Fruit fly (Drosophila melanogaster) whole organism, embryonic: Measurements from ENCODE around the gene CG46458.

Experiments used
- Awh ChIP-seq: fragments of 200-800 bp; sonication (Bioruptor generic); IDR thresholded peaks from 2 replicates; pipeline ENCODE4, ENCODE4 v1.3.6; 2022; ENCODE audit warnings: missing biosample characterization, missing genetic modification characterization
- CG10267 ChIP-seq: fragments of 200-800 bp; sonication (Bioruptor generic); optimal IDR thresholded peaks from 2 replicates; lab custom pipeline; 2018; ENCODE audit warnings: missing biosample characterization, mild to moderate bottlenecking, missing genetic modification characterization, moderate library complexity
- CG11504 ChIP-seq: fragments of 200-800 bp; sonication (Bioruptor generic); optimal IDR thresholded peaks from 3 replicates; lab custom pipeline; 2019; ENCODE audit warnings: missing biosample characterization, mild to moderate bottlenecking, missing genetic modification characterization, moderate library complexity
- CG12769 ChIP-seq: fragments of 200-800 bp; sonication (Bioruptor generic); optimal IDR thresholded peaks from 2 replicates; lab custom pipeline; 2019; ENCODE audit warnings: missing biosample characterization, mild to moderate bottlenecking, missing genetic modification characterization, moderate library complexity
- CG14667 ChIP-seq: fragments of 200-800 bp; sonication (Bioruptor generic); IDR thresholded peaks from 2 replicates; pipeline ENCODE4 v1.3.6; 2022; ENCODE audit warnings: missing biosample characterization, missing genetic modification characterization
- CG17612 ChIP-seq: fragments of 200-800 bp; sonication (Bioruptor generic); IDR thresholded peaks from 2 replicates; pipeline ENCODE4 v1.3.6; 2022; ENCODE audit warnings: missing biosample characterization, missing genetic modification characterization
- CG17829 ChIP-seq: fragments of 200-800 bp; optimal IDR thresholded peaks from 2 replicates; lab custom pipeline; 2019; ENCODE audit warnings: missing biosample characterization, mild to moderate bottlenecking, missing genetic modification characterization, moderate library complexity
- CG2678 ChIP-seq: fragments of 200-800 bp; sonication (Bioruptor generic); optimal IDR thresholded peaks from 3 replicates; lab custom pipeline; 2019; ENCODE audit warnings: missing biosample characterization, mild to moderate bottlenecking, missing genetic modification characterization, moderate library complexity
- CG32532 ChIP-seq: fragments of 200-800 bp; sonication (Bioruptor generic); IDR thresholded peaks from 2 replicates; pipeline ENCODE4 v1.3.6; 2022; ENCODE audit warnings: missing biosample characterization, missing genetic modification characterization
- CG33213 ChIP-seq: fragments of 200-800 bp; sonication (Bioruptor generic); optimal IDR thresholded peaks from 3 replicates; lab custom pipeline; 2016; ENCODE audit warnings: missing biosample characterization, missing genetic modification characterization
- CG42726 ChIP-seq: fragments of 200-800 bp; sonication (Bioruptor generic); IDR thresholded peaks from 2 replicates; pipeline ENCODE4 v1.3.6; 2022; ENCODE audit warnings: missing biosample characterization, missing genetic modification characterization; ENCODE audit not compliant: partially characterized antibody
- CG4328 ChIP-seq: fragments of 200-800 bp; sonication (Bioruptor generic); optimal IDR thresholded peaks from 3 replicates; lab custom pipeline; 2017; ENCODE audit warnings: missing biosample characterization, missing genetic modification reagents, missing genetic modification characterization
- CG4617 ChIP-seq: fragments of 200-800 bp; sonication (Bioruptor generic); optimal IDR thresholded peaks from 3 replicates; lab custom pipeline; 2016; ENCODE audit warnings: missing biosample characterization, missing genetic modification characterization, borderline replicate concordance
- CG6175 ChIP-seq: fragments of 200-800 bp; sonication (Bioruptor generic); IDR thresholded peaks from 3 replicates; pipeline ENCODE4 v1.3.6; 2022; ENCODE audit warnings: missing biosample characterization, missing genetic modification characterization
- CG6654 ChIP-seq: fragments of 200-800 bp; sonication (Bioruptor generic); optimal IDR thresholded peaks from 2 replicates; lab custom pipeline; 2017; ENCODE audit warnings: missing biosample characterization, mild to moderate bottlenecking, missing genetic modification characterization
- CG6683 ChIP-seq: fragments of 200-800 bp; sonication (Bioruptor generic); optimal IDR thresholded peaks from 2 replicates; lab custom pipeline; 2017; ENCODE audit warnings: missing biosample characterization, mild to moderate bottlenecking, missing genetic modification characterization, missing genetic modification reagents
- CG6791 ChIP-seq: fragments of 200-800 bp; sonication (Bioruptor generic); IDR thresholded peaks from 3 replicates; pipeline ENCODE4 v1.3.6; 2022; ENCODE audit warnings: missing biosample characterization, missing genetic modification characterization; ENCODE audit not compliant: partially characterized antibody
- CG7786 ChIP-seq: fragments of 200-800 bp; sonication (Bioruptor generic); optimal IDR thresholded peaks from 2 replicates; lab custom pipeline; 2016; ENCODE audit warnings: missing biosample characterization, missing genetic modification characterization
- CG7928 ChIP-seq: fragments of 200-800 bp; sonication (Bioruptor generic); optimal IDR thresholded peaks from 2 replicates; lab custom pipeline; 2017; ENCODE audit warnings: missing biosample characterization, mild to moderate bottlenecking, missing genetic modification characterization
- CG9215 ChIP-seq: fragments of 200-800 bp; sonication (Bioruptor generic); IDR thresholded peaks from 2 replicates; pipeline ENCODE4 v1.3.6; 2022; ENCODE audit warnings: missing biosample characterization, missing genetic modification characterization
- CG9609 ChIP-seq: fragments of 200-800 bp; sonication (Bioruptor generic); optimal IDR thresholded peaks from 3 replicates; lab custom pipeline; 2016; ENCODE audit warnings: missing biosample characterization, missing genetic modification characterization
- CTCF ChIP-seq: fragments of 200-800 bp; sonication (Bioruptor generic); optimal IDR thresholded peaks from 2 replicates; lab custom pipeline; 2017; ENCODE audit warnings: missing biosample characterization, mild to moderate bottlenecking, missing genetic modification characterization, moderate library complexity
- Chrac-16 ChIP-seq: fragments of 200-800 bp; sonication (Bioruptor generic); optimal IDR thresholded peaks from 3 replicates; lab custom pipeline; 2016; ENCODE audit warnings: missing biosample characterization, missing genetic modification characterization
- CoRest ChIP-seq: fragments of 200-800 bp; sonication (Bioruptor generic); optimal IDR thresholded peaks from 3 replicates; lab custom pipeline; 2018; ENCODE audit warnings: missing biosample characterization, mild to moderate bottlenecking, missing genetic modification characterization, moderate library complexity
- Dfd ChIP-seq, 2 experiments: fragments of >200 bp; optimal IDR thresholded peaks; 2 replicates each; lab custom pipeline; 2017; ENCODE audit warnings: missing biosample characterization in 2 of 2, missing genetic modification characterization in 2 of 2
- Elba2 ChIP-seq: fragments of 200-800 bp; sonication (Bioruptor generic); optimal IDR thresholded peaks from 3 replicates; lab custom pipeline; 2016; ENCODE audit warnings: missing biosample characterization, missing genetic modification characterization
- Ets97D ChIP-seq: fragments of 200-800 bp; sonication (Bioruptor generic); optimal IDR thresholded peaks from 3 replicates; lab custom pipeline; 2016; ENCODE audit warnings: missing biosample characterization, missing genetic modification characterization
- Mad ChIP-seq: fragments of 200-800 bp; sonication (Bioruptor generic); optimal IDR thresholded peaks from 2 replicates; lab custom pipeline; 2016; ENCODE audit warnings: missing biosample characterization, missing genetic modification characterization
- NfI ChIP-seq: fragments of 200-800 bp; sonication (Bioruptor generic); optimal IDR thresholded peaks from 3 replicates; lab custom pipeline; 2018; ENCODE audit warnings: missing biosample characterization, mild to moderate bottlenecking, missing genetic modification characterization, moderate library complexity
- Opbp ChIP-seq: fragments of 200-800 bp; sonication (Bioruptor generic); IDR thresholded peaks from 3 replicates; pipeline ENCODE4 v1.3.6; 2022; ENCODE audit warnings: missing biosample characterization, missing genetic modification characterization; ENCODE audit not compliant: partially characterized antibody
- Sin3A ChIP-seq: fragments of >200 bp; optimal IDR thresholded peaks from 2 replicates; lab custom pipeline; 2018
- Stat92E ChIP-seq, 3 experiments: fragments of >200 bp in 2 of 3; fragments of 200-800 bp in 1 of 3; sonication (Bioruptor generic) in 1 of 3; optimal IDR thresholded peaks; 2 replicates each; lab custom pipeline; 2017 to 2019; ENCODE audit warnings: missing biosample characterization in 3 of 3, missing genetic modification characterization in 3 of 3, mild to moderate bottlenecking in 1 of 3, moderate library complexity in 1 of 3
- Xbp1 ChIP-seq: fragments of 200-800 bp; sonication (Bioruptor generic); optimal IDR thresholded peaks from 3 replicates; lab custom pipeline; 2016; ENCODE audit warnings: missing biosample characterization, mild to moderate bottlenecking, missing genetic modification characterization
- amos ChIP-seq: fragments of 200-800 bp; sonication (Bioruptor generic); IDR thresholded peaks from 2 replicates; pipeline ENCODE4 v1.3.6; 2022; ENCODE audit warnings: missing biosample characterization, missing genetic modification characterization; ENCODE audit not compliant: partially characterized antibody
- ato ChIP-seq: fragments of 200-800 bp; sonication (Bioruptor generic); IDR thresholded peaks from 2 replicates; pipeline ENCODE4 v1.3.6; 2022; ENCODE audit warnings: missing biosample characterization, missing genetic modification characterization; ENCODE audit not compliant: partially characterized antibody
- dm ChIP-seq: fragments of 200-800 bp; sonication (Bioruptor generic); optimal IDR thresholded peaks from 3 replicates; lab custom pipeline; 2016; ENCODE audit warnings: missing biosample characterization, missing genetic modification characterization
- gem ChIP-seq: fragments of 200-800 bp; sonication (Bioruptor generic); optimal IDR thresholded peaks from 2 replicates; lab custom pipeline; 2019; ENCODE audit warnings: missing biosample characterization, mild to moderate bottlenecking, missing genetic modification characterization, moderate library complexity
- gro ChIP-seq: fragments of 200-800 bp; sonication (Bioruptor generic); optimal IDR thresholded peaks from 2 replicates; lab custom pipeline; 2016; ENCODE audit warnings: missing biosample characterization, missing genetic modification characterization
- hkb ChIP-seq, 2 experiments: fragments of 200-800 bp in 1 of 2; fragments of >200 bp in 1 of 2; sonication (Bioruptor generic) in 1 of 2; IDR thresholded peaks in 1 of 2; optimal IDR thresholded peaks in 1 of 2; 2 replicates each; pipeline versions ENCODE4 v1.3.6 to Lab custom; 2017 to 2022; ENCODE audit warnings: missing biosample characterization in 1 of 2, missing genetic modification characterization in 1 of 2
- klu ChIP-seq: fragments of 200-800 bp; sonication (Bioruptor generic); IDR thresholded peaks from 2 replicates; pipeline ENCODE4 v1.3.6; 2022; ENCODE audit warnings: missing biosample characterization, missing genetic modification characterization
- pb ChIP-seq: fragments of 200-800 bp; sonication (Bioruptor generic); optimal IDR thresholded peaks from 3 replicates; lab custom pipeline; 2016; ENCODE audit warnings: missing biosample characterization, missing genetic modification characterization
- pita ChIP-seq: fragments of 200-800 bp; sonication (Bioruptor generic); optimal IDR thresholded peaks from 2 replicates; lab custom pipeline; 2017; ENCODE audit warnings: missing biosample characterization, mild to moderate bottlenecking, missing genetic modification characterization
- row ChIP-seq: fragments of 200-800 bp; sonication (Bioruptor generic); IDR thresholded peaks from 3 replicates; pipeline ENCODE4 v1.3.6; 2022; ENCODE audit warnings: missing biosample characterization, missing genetic modification characterization
- shn ChIP-seq: fragments of 200-800 bp; sonication (Bioruptor generic); optimal IDR thresholded peaks from 3 replicates; lab custom pipeline; 2016; ENCODE audit warnings: missing biosample characterization, missing genetic modification characterization
- ssp ChIP-seq: fragments of 200-800 bp; sonication (Bioruptor generic); IDR thresholded peaks from 2 replicates; pipeline ENCODE4 v1.3.6; 2022; ENCODE audit warnings: missing biosample characterization, missing genetic modification characterization
- stc ChIP-seq: fragments of 200-800 bp; sonication (Bioruptor generic); IDR thresholded peaks from 2 replicates; pipeline ENCODE4 v1.3.6; 2022; ENCODE audit warnings: missing biosample characterization, missing genetic modification characterization
- stwl ChIP-seq: fragments of 200-800 bp; sonication (Bioruptor generic); optimal IDR thresholded peaks from 3 replicates; lab custom pipeline; 2018; ENCODE audit warnings: missing biosample characterization, mild to moderate bottlenecking, missing genetic modification characterization, moderate library complexity
- tgo ChIP-seq: fragments of 200-800 bp; sonication (Bioruptor generic); IDR thresholded peaks from 3 replicates; pipeline ENCODE4 v1.3.6; 2022; ENCODE audit warnings: missing biosample characterization, missing genetic modification characterization
- tx ChIP-seq: fragments of 200-800 bp; sonication (Bioruptor generic); optimal IDR thresholded peaks from 2 replicates; lab custom pipeline; 2016; ENCODE audit warnings: missing biosample characterization, missing genetic modification characterization
- vfl ChIP-seq: fragments of 200-800 bp; sonication (Bioruptor generic); optimal IDR thresholded peaks from 2 replicates; lab custom pipeline; 2016; ENCODE audit warnings: missing biosample characterization, missing genetic modification characterization
- wdn ChIP-seq: fragments of 200-800 bp; sonication (Bioruptor generic); IDR thresholded peaks from 2 replicates; pipeline ENCODE4 v1.3.6; 2022; ENCODE audit warnings: missing biosample characterization, missing genetic modification characterization

Gene CG46458

dm6 chr3R:6908105-6908504 is 50.1 kb downstream of the CG46458 start (continued):
- TF ChIP-seq Stat92E (GFP tag; optimal IDR thresholded peaks at IDR 0.05; lab: Kevin White, UChicago) (peak in 2 of 3 experiments; percentile 31 to 67), shn (GFP tag; lab: Kevin White, UChicago) (no peak), gro (GFP tag; lab: Kevin White, UChicago) (no peak), hkb (optimal IDR thresholded peaks at IDR 0.05; lab: Kevin White, UChicago) (peak; percentile 98), hkb (GFP tag; IDR thresholded peaks at IDR 0.05; lab: Robert Waterston, UW) (no peak), CG4617 (GFP tag; lab: Kevin White, UChicago) (no peak), CG9609 (GFP tag; lab: Kevin White, UChicago) (peak; percentile 15), Dfd (GFP tag; optimal IDR thresholded peaks at IDR 0.05; lab: Kevin White, UChicago) (peak in 1 of 2 experiments; percentile 99), CG4328 (GFP tag; lab: Kevin White, UChicago) (no peak), CG32532 (no peak), CG17829 (peak; percentile 33), Awh (GFP tag; lab: Robert Waterston, UW) (no peak), CG7786 (GFP tag; lab: Kevin White, UChicago) (no peak), Ets97D (GFP tag; lab: Kevin White, UChicago) (peak; percentile 41), vfl (no peak), tx (GFP tag; lab: Kevin White, UChicago) (no peak), pb (GFP tag; lab: Kevin White, UChicago) (no peak), tgo (peak; percentile 33; the same call in 2 of the 3 replicates), Mad (peak; percentile 15), CG6175 (GFP tag; lab: Robert Waterston, UW) (no peak), CG10267 (no peak), CTCF (GFP tag; lab: Kevin White, UChicago) (peak; percentile 56), Opbp (GFP tag; lab: Robert Waterston, UW) (peak; percentile 48; the same call in 1 of the 3 replicates), Xbp1 (no peak), CG7928 (GFP tag; lab: Kevin White, UChicago) (no peak), stc (GFP tag; lab: Robert Waterston, UW) (no peak), CG42726 (peak; percentile 78; the same call in 1 of the 2 replicates), gem (tag; lab: Kevin White, UChicago) (peak; percentile 5), CG33213 (GFP tag; lab: Kevin White, UChicago) (peak; percentile 13), CG14667 (GFP tag; lab: Robert Waterston, UW) (no peak), wdn (GFP tag; lab: Robert Waterston, UW) (no peak), ssp (GFP tag; lab: Robert Waterston, UW) (peak; percentile 20; the same call in 1 of the 2 replicates), row (GFP tag; lab: Robert Waterston, UW) (0 out of 3 replicates have a peak, but pooled peaks have one; percentile 11), CG6654 (GFP tag; lab: Kevin White, UChicago) (no peak), ato (GFP tag; lab: Robert Waterston, UW) (0 out of 2 replicates have a peak, but pooled peaks have one; percentile 10), Elba2 (GFP tag; lab: Kevin White, UChicago) (no peak), CG12769 (tag; lab: Kevin White, UChicago) (peak; percentile 22), Chrac-16 (peak; percentile 35), CG2678 (tag; lab: Kevin White, UChicago) (no peak), stwl (tag; lab: Kevin White, UChicago) (peak; percentile 86), klu (GFP tag; lab: Robert Waterston, UW) (no peak), pita (GFP tag; lab: Kevin White, UChicago) (peak; percentile 36), dm (no peak), CG6683 (no peak), Sin3A (lab: Kevin White, UChicago) (no peak), amos (GFP tag; lab: Robert Waterston, UW) (peak; percentile 37; the same call in 1 of the 2 replicates), CoRest (peak; percentile 63), CG6791 (GFP tag; lab: Robert Waterston, UW) (peak; percentile 26; the same call in 1 of the 3 replicates), NfI (GFP tag; lab: Kevin White, UChicago) (no peak), CG9215 (GFP tag; lab: Robert Waterston, UW) (no peak), CG11504 (tag; lab: Kevin White, UChicago) (peak; percentile 98), CG17612 (GFP tag; lab: Robert Waterston, UW) (no peak)
